Fruit fly (Drosophila melanogaster): Measurements from ENCODE around the gene cact.

The cact gene

dm6 chr2L:16319743-16320142 lies 6.3 kb downstream of the cact start (continued):
- TF ChIP-seq gfzf (GFP tag; optimal IDR thresholded peaks at IDR 0.05): no peak
- TF ChIP-seq Atf6 (GFP tag; IDR thresholded peaks at IDR 0.05): peak; percentile 46; the same call in 1 of the 2 replicates
- no peak for TF ChIP-seq CG43689 (GFP tag; IDR thresholded peaks at IDR 0.05)
- no peak for TF ChIP-seq ara (GFP tag; IDR thresholded peaks at IDR 0.05)
- TF ChIP-seq Deaf1 (tag; optimal IDR thresholded peaks at IDR 0.05): peak; percentile 4
- peak; percentile 2 for TF ChIP-seq CG15514 (GFP tag; optimal IDR thresholded peaks at IDR 0.05)
- TF ChIP-seq trem (tag; optimal IDR thresholded peaks at IDR 0.05): no peak
- no peak for TF ChIP-seq Kr (GFP tag; optimal IDR thresholded peaks at IDR 0.05)
- TF ChIP-seq CG8924 (tag; optimal IDR thresholded peaks at IDR 0.05): no peak
- TF ChIP-seq CG34376 (GFP tag; optimal IDR thresholded peaks at IDR 0.05): peak; percentile 69
- no peak for TF ChIP-seq HLH4C (GFP tag; IDR thresholded peaks at IDR 0.05; ENCODE audit: partially characterized antibody)
- peak; percentile 95 for TF ChIP-seq cwo (GFP tag; optimal IDR thresholded peaks at IDR 0.05)
- no peak for TF ChIP-seq danr (GFP tag; IDR thresholded peaks at IDR 0.05)
- TF ChIP-seq mirr (GFP tag; optimal IDR thresholded peaks at IDR 0.05): peak; percentile 90
- peak; percentile 29 for TF ChIP-seq HmgZ (tag; optimal IDR thresholded peaks at IDR 0.05)
- no peak for TF ChIP-seq CG6765 (GFP tag; optimal IDR thresholded peaks at IDR 0.05)
- no peak for TF ChIP-seq ewg (GFP tag; optimal IDR thresholded peaks at IDR 0.05)
- TF ChIP-seq Fer1 (GFP tag; optimal IDR thresholded peaks at IDR 0.05): peak; percentile 3
- no peak for TF ChIP-seq Sin3A (optimal IDR thresholded peaks at IDR 0.05)
- TF ChIP-seq CG15479 (GFP tag; optimal IDR thresholded peaks at IDR 0.05): peak; percentile 77
- TF ChIP-seq sd (tag; optimal IDR thresholded peaks at IDR 0.05): peak; percentile 34
- TF ChIP-seq CG3281 (GFP tag; optimal IDR thresholded peaks at IDR 0.05): peak; percentile 5
- TF ChIP-seq CG10565 (GFP tag; optimal IDR thresholded peaks at IDR 0.05): no peak
- TF ChIP-seq CG2678 (tag; optimal IDR thresholded peaks at IDR 0.05): peak; percentile 32
- TF ChIP-seq fu2 (GFP tag; optimal IDR thresholded peaks at IDR 0.05): no peak
- TF ChIP-seq caup (GFP tag; optimal IDR thresholded peaks at IDR 0.05; ENCODE audit: severe bottlenecking): peak; percentile 18
- TF ChIP-seq CG2889 (GFP tag; IDR thresholded peaks at IDR 0.05): no peak
- 0 out of 4 replicates have a peak, but pooled peaks have one; percentile 49 for TF ChIP-seq chinmo (GFP tag; IDR thresholded peaks at IDR 0.05; ENCODE audit: partially characterized antibody)
- TF ChIP-seq Awh (GFP tag; IDR thresholded peaks at IDR 0.05): no peak
- TF ChIP-seq sens (GFP tag): no peak

- TF ChIP-seq slbo (GFP tag; IDR thresholded peaks at IDR 0.05) (0 out of 2 replicates have a peak, but pooled peaks have one; percentile 8), CG9817 (tag; optimal IDR thresholded peaks at IDR 0.05) (peak; percentile 18), CG7271 (tag; optimal IDR thresholded peaks at IDR 0.05) (no peak), fd64A (GFP tag; optimal IDR thresholded peaks at IDR 0.05) (peak; percentile 39), Doc3 (GFP tag; IDR thresholded peaks at IDR 0.05; ENCODE audit: partially characterized antibody) (no peak), CG12942 (GFP tag; optimal IDR thresholded peaks at IDR 0.05) (peak; percentile 22), NC2α (GFP tag; optimal IDR thresholded peaks at IDR 0.05) (peak; percentile 10), B-H2 (GFP tag; optimal IDR thresholded peaks at IDR 0.05) (peak; percentile 58), CG30020 (tag; optimal IDR thresholded peaks at IDR 0.05) (no peak), CG1233 (GFP tag; optimal IDR thresholded peaks at IDR 0.05) (peak; percentile 15), ap (GFP tag; IDR thresholded peaks at IDR 0.05) (peak; percentile 11; the same call in 1 of the 2 replicates), CG11093 (GFP tag; IDR thresholded peaks at IDR 0.05) (no peak), mam (GFP tag; optimal IDR thresholded peaks at IDR 0.05) (no peak), CG13287 (GFP tag; IDR thresholded peaks at IDR 0.05; ENCODE audit: partially characterized antibody) (no peak), CHES-1-like (GFP tag; optimal IDR thresholded peaks at IDR 0.05) (peak; percentile 11), CG4404 (GFP tag; IDR thresholded peaks at IDR 0.05) (no peak), pho (GFP tag; optimal IDR thresholded peaks at IDR 0.05) (peak; percentile 39), fd102C (GFP tag; optimal IDR thresholded peaks at IDR 0.05) (no peak), Vsx1 (GFP tag; optimal IDR thresholded peaks at IDR 0.05) (peak; percentile 77), scrt (GFP tag; optimal IDR thresholded peaks at IDR 0.05) (peak; percentile 30)
Measured at dm6 chr2L:16317777-16318610, 8.0 kb downstream of the cact start.

Data from whole organism, embryonic.